Worm (Caenorhabditis elegans): Measurements from ENCODE around the gene F35H10.2.

F35H10.2 gene

DNA sequence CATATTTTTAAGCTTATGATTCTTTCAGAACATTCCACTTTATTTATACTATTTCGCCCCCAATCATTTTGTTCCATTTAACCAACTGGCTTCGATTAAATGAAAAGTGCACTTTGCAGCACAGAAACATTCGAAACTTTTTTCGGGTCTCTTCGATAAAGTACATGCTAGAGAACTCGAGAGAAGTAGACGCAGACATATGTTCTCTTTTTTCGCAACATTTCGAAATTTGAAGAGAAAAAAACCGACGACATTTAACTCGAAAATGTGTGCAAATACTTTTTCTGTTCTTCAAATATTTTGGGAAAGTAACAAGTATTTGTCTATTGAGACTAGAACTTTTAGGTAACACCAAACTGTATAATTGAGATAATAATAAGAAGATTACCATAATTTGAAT is 47.9 kb downstream of the F35H10.2 start:
- no peak for TF ChIP-seq lsy-2 (tag; optimal IDR thresholded peaks at IDR 0.05)
- TF ChIP-seq R02D3.7 (tag; optimal IDR thresholded peaks at IDR 0.05): no peak
- no peak for TF ChIP-seq ZK546.5 (tag; optimal IDR thresholded peaks at IDR 0.05)
- TF ChIP-seq F13H6.1 (tag; optimal IDR thresholded peaks at IDR 0.05): no peak
- TF ChIP-seq nhr-129 (tag; optimal IDR thresholded peaks at IDR 0.05): peak; percentile 81
- peak; percentile 43 for TF ChIP-seq fos-1 (tag; optimal IDR thresholded peaks at IDR 0.05)
- no peak for TF ChIP-seq sem-4 (tag; optimal IDR thresholded peaks at IDR 0.05)
- TF ChIP-seq ztf-11 (tag; optimal IDR thresholded peaks at IDR 0.05): no peak
- TF ChIP-seq C34F6.9 (tag; optimal IDR thresholded peaks at IDR 0.05): peak; percentile 84
- TF ChIP-seq peb-1 (tag; optimal IDR thresholded peaks at IDR 0.05): no peak
- peak; percentile 41 for TF ChIP-seq unc-55 (GFP tag; optimal IDR thresholded peaks at IDR 0.05)
- peak; percentile 46 for TF ChIP-seq crh-2 (tag; optimal IDR thresholded peaks at IDR 0.05)

DNA sequence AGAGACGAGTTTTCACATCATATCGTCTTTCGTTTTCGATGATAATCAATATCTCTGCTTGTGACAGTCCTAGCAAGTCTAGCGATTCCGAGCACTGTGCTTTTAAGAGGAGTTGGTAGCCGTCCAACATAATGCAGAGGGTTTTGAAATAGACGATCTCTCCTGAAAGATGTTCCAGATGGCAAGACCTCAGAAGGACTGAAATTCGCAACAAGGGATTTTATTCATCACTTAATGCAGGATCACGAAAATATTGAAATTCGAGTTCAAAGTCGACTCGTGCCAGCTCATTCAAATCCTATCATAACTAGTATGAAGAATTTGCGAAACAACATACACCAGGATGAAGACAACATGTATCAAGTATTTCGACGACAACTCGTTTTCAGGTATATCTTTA is 48.5 kb downstream of the F35H10.2 start, which contains the start of gene D2096.7:
D2096.7 (minus strand) TSS at position 130 of the 400 bp plus-strand sequence.
- TF ChIP-seq crh-2 (tag; optimal IDR thresholded peaks at IDR 0.05) (peak; percentile 20), R02D3.7 (tag; optimal IDR thresholded peaks at IDR 0.05) (no peak), Y55F3AM.14 (GFP tag; optimal IDR thresholded peaks at IDR 0.05) (peak; percentile 3), mbf-1 (tag; optimal IDR thresholded peaks at IDR 0.05) (no peak)

DNA sequence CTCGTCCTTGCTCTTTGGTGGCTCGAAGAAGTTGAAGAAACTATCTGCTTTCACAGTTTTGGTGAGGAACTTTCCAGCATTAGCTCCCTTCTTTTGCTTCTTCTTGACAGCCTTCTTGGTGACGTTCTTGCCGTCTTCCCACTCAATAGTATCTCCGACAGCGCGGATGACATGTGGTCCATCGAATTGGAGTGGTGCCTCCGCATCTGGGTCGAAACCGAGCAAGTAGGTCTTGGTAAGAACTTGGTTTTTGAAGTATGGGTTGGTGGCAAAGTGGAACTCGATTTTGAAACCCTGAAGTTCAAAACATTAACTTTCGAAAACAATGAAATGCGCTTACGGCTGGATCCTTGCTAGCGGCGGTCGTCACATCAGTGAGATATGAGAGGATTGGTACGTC is 49.3 kb downstream of the F35H10.2 start:
- TF ChIP-seq lin-39 (tag; optimal IDR thresholded peaks at IDR 0.05): no peak
- no peak for TF ChIP-seq elt-1 (tag; optimal IDR thresholded peaks at IDR 0.05)
- no peak for TF ChIP-seq ztf-4 (tag; optimal IDR thresholded peaks at IDR 0.05)
- TF ChIP-seq aly-2 (tag; optimal IDR thresholded peaks at IDR 0.05): no peak
- TF ChIP-seq nhr-11 (tag; optimal IDR thresholded peaks at IDR 0.05): no peak
- no peak for TF ChIP-seq ztf-1 (GFP tag; conservative IDR thresholded peaks at IDR 0.05)
- TF ChIP-seq snpc-4 (tag; optimal IDR thresholded peaks at IDR 0.05): no peak
- no peak for TF ChIP-seq mab-5 (tag; optimal IDR thresholded peaks at IDR 0.05)
- no peak for TF ChIP-seq gmeb-1 (tag; optimal IDR thresholded peaks at IDR 0.05)
- no peak for TF ChIP-seq ceh-82 (tag; optimal IDR thresholded peaks at IDR 0.05)
- TF ChIP-seq F13H6.1 (tag; optimal IDR thresholded peaks at IDR 0.05): no peak
- TF ChIP-seq R02D3.7 (tag; optimal IDR thresholded peaks at IDR 0.05): no peak
- no peak for TF ChIP-seq nhr-21 (tag; optimal IDR thresholded peaks at IDR 0.05)
- TF ChIP-seq mbf-1 (tag; optimal IDR thresholded peaks at IDR 0.05): no peak
- TF ChIP-seq ama-1 (optimal IDR thresholded peaks at IDR 0.05): no peak

DNA sequence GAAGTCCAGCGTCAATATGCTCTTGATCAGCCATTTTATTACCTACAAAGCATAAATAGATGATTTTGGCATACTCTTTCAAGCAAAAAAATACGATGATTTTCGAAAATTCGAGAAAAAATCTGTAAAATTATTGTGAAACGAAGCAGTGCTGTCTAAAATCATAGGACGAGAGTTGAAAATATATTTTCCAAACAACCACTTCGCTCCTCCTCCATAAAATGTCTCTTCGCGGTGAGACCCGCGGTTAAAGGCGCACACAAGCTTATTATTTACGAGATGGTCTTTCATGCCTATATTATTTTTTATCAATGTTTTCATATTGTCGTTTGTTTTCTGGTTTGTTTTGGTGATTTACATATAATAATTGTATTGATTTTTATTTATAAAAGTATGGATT is 50.3 kb downstream of the F35H10.2 start, which contains the start of gene nap-1:
nap-1 (minus strand) TSS at position 42 of the 400 bp plus-strand sequence.
- TF ChIP-seq skn-1 (tag; optimal IDR thresholded peaks at IDR 0.05) (peak; percentile 17), elt-1 (tag; optimal IDR thresholded peaks at IDR 0.05) (no peak), peb-1 (tag; optimal IDR thresholded peaks at IDR 0.05) (no peak), nhr-21 (tag; optimal IDR thresholded peaks at IDR 0.05) (peak; percentile 55), fos-1 (tag; optimal IDR thresholded peaks at IDR 0.05) (peak; percentile 61), ztf-1 (GFP tag; conservative IDR thresholded peaks at IDR 0.05) (no peak), R02D3.7 (tag; optimal IDR thresholded peaks at IDR 0.05) (peak; percentile 90), nhr-10 (tag; optimal IDR thresholded peaks at IDR 0.05) (no peak), sma-3 (GFP tag; optimal IDR thresholded peaks at IDR 0.05) (peak; percentile 44), aly-2 (tag; optimal IDR thresholded peaks at IDR 0.05) (no peak), ztf-4 (tag; optimal IDR thresholded peaks at IDR 0.05) (no peak), nhr-6 (tag; optimal IDR thresholded peaks at IDR 0.05) (no peak), ama-1 (optimal IDR thresholded peaks at IDR 0.05) (no peak), zag-1 (tag; optimal IDR thresholded peaks at IDR 0.05) (no peak), sem-4 (tag; optimal IDR thresholded peaks at IDR 0.05) (peak; percentile 0), nhr-12 (tag; optimal IDR thresholded peaks at IDR 0.05) (no peak), C34F6.9 (tag; optimal IDR thresholded peaks at IDR 0.05) (peak; percentile 88), mdl-1 (tag; optimal IDR thresholded peaks at IDR 0.05) (peak in 1 of 2 experiments; percentile 11), ZK546.5 (tag; optimal IDR thresholded peaks at IDR 0.05) (peak; percentile 8), lsy-2 (tag; optimal IDR thresholded peaks at IDR 0.05) (peak; percentile 63 to 90), mab-5 (tag; optimal IDR thresholded peaks at IDR 0.05) (peak; percentile 53), unc-55 (GFP tag; optimal IDR thresholded peaks at IDR 0.05) (peak; percentile 95), elt-3 (tag; optimal IDR thresholded peaks at IDR 0.05) (no peak), Y55F3AM.14 (GFP tag; optimal IDR thresholded peaks at IDR 0.05) (no peak), ceh-16 (tag; optimal IDR thresholded peaks at IDR 0.05) (no peak), snpc-4 (tag; optimal IDR thresholded peaks at IDR 0.05) (peak; percentile 66), lin-13 (GFP tag; optimal IDR thresholded peaks at IDR 0.05) (peak; percentile 63), dmd-4 (tag; optimal IDR thresholded peaks at IDR 0.05) (no peak), nhr-23 (tag; optimal IDR thresholded peaks at IDR 0.05) (no peak), nhr-11 (tag; optimal IDR thresholded peaks at IDR 0.05) (no peak), nhr-237 (tag; optimal IDR thresholded peaks at IDR 0.05) (no peak), unc-62 (GFP tag; optimal IDR thresholded peaks at IDR 0.05) (no peak), mbf-1 (tag; optimal IDR thresholded peaks at IDR 0.05) (no peak), sma-9 (GFP tag; optimal IDR thresholded peaks at IDR 0.05) (peak; percentile 71), sma-9 (tag; optimal IDR thresholded peaks at IDR 0.05) (no peak), lin-39 (tag; optimal IDR thresholded peaks at IDR 0.05) (no peak), alr-1 (tag; optimal IDR thresholded peaks at IDR 0.05) (no peak), nhr-25 (tag; optimal IDR thresholded peaks at IDR 0.05) (peak; percentile 73), unc-39 (tag; optimal IDR thresholded peaks at IDR 0.05) (no peak), blmp-1 (tag; optimal IDR thresholded peaks at IDR 0.05; ENCODE audit: insufficient read depth) (no peak)
